Worm (Caenorhabditis elegans) whole organism, mixed stage, embryonic: Measurements from ENCODE around the gene mog-1.

Source experiments
- M03D4.4 ChIP-seq: sonication (generic microtip); optimal IDR thresholded peaks from 2 replicates; lab custom pipeline; 2017; ENCODE audit warnings: mild to moderate bottlenecking, missing genetic modification characterization, missing compliant biosample characterization
- bed-3 ChIP-seq: fragments of 200-800 bp; sonication (Bioruptor generic); optimal IDR thresholded peaks from 3 replicates; lab custom pipeline; 2018; ENCODE audit warnings: mild to moderate bottlenecking, missing genetic modification characterization, moderate library complexity, missing compliant biosample characterization
- blmp-1 ChIP-seq: fragments of 150-350 bp; optimal IDR thresholded peaks from 2 replicates; lab custom pipeline; 2014; ENCODE audit warnings: missing biosample characterization, missing genetic modification characterization
- ceh-39 ChIP-seq: fragments of 150-350 bp; optimal IDR thresholded peaks from 2 replicates; lab custom pipeline; 2014; ENCODE audit warnings: missing biosample characterization, missing genetic modification characterization
- ceh-43 ChIP-seq: fragments of 200-800 bp; sonication (Bioruptor generic); optimal IDR thresholded peaks from 2 replicates; lab custom pipeline; 2018; ENCODE audit warnings: mild to moderate bottlenecking, missing genetic modification characterization, moderate library complexity, missing compliant biosample characterization
- ceh-83 ChIP-seq: fragments of 200-800 bp; sonication (Bioruptor generic); optimal IDR thresholded peaks from 2 replicates; lab custom pipeline; 2018; ENCODE audit warnings: mild to moderate bottlenecking, missing genetic modification characterization, missing compliant biosample characterization
- ces-1 ChIP-seq: fragments of 150-350 bp; optimal IDR thresholded peaks from 2 replicates; lab custom pipeline; 2014; ENCODE audit warnings: missing biosample characterization, missing genetic modification reagents, missing genetic modification characterization
- cnd-1 ChIP-seq: fragments of 200-800 bp; sonication (Bioruptor generic); optimal IDR thresholded peaks from 2 replicates; lab custom pipeline; 2018; ENCODE audit warnings: mild to moderate bottlenecking, missing genetic modification characterization, missing compliant biosample characterization
- drap-1 ChIP-seq: fragments of 200-800 bp; sonication (Bioruptor generic); optimal IDR thresholded peaks from 3 replicates; lab custom pipeline; 2018; ENCODE audit warnings: mild to moderate bottlenecking, missing genetic modification characterization, missing compliant biosample characterization
- elt-1 ChIP-seq: sonication (generic microtip); optimal IDR thresholded peaks from 2 replicates; lab custom pipeline; 2017; ENCODE audit warnings: missing genetic modification characterization, mild to moderate bottlenecking, missing compliant biosample characterization, antibody characterized with exemption, moderate library complexity, borderline replicate concordance; ENCODE audit not compliant: insufficient read depth
- elt-3 ChIP-seq: fragments of 150-350 bp; optimal IDR thresholded peaks from 2 replicates; lab custom pipeline; 2014; ENCODE audit warnings: missing biosample characterization, missing genetic modification characterization
- flh-1 ChIP-seq: fragments of 200-800 bp; sonication (Bioruptor generic); optimal IDR thresholded peaks from 2 replicates; lab custom pipeline; 2018; ENCODE audit warnings: mild to moderate bottlenecking, missing genetic modification characterization, moderate library complexity, missing compliant biosample characterization
- ham-2 ChIP-seq: fragments of 200-800 bp; sonication (Bioruptor generic); optimal IDR thresholded peaks from 2 replicates; lab custom pipeline; 2018; ENCODE audit warnings: mild to moderate bottlenecking, missing genetic modification characterization, missing compliant biosample characterization
- hlh-1 ChIP-seq: fragments of 150-350 bp; optimal IDR thresholded peaks from 2 replicates; lab custom pipeline; 2014; ENCODE audit warnings: missing biosample characterization, missing genetic modification reagents, missing genetic modification characterization
- lin-13 ChIP-seq: fragments of 150-350 bp; optimal IDR thresholded peaks from 2 replicates; lab custom pipeline; 2014; ENCODE audit warnings: missing biosample characterization, missing genetic modification characterization
- lin-32 ChIP-seq: fragments of 200-800 bp; sonication (Bioruptor generic); optimal IDR thresholded peaks from 2 replicates; lab custom pipeline; 2018; ENCODE audit warnings: mild to moderate bottlenecking, missing genetic modification characterization, missing compliant biosample characterization
- lsy-2 ChIP-seq: fragments of 150-350 bp; optimal IDR thresholded peaks from 2 replicates; lab custom pipeline; 2014; ENCODE audit warnings: missing biosample characterization, missing genetic modification characterization
- mab-5 ChIP-seq: fragments of 150-350 bp; optimal IDR thresholded peaks from 2 replicates; lab custom pipeline; 2014; ENCODE audit warnings: missing biosample characterization, missing genetic modification characterization
- mls-2 ChIP-seq: sonication (generic microtip); optimal IDR thresholded peaks from 2 replicates; lab custom pipeline; 2016; ENCODE audit warnings: mild to moderate bottlenecking, missing genetic modification characterization, moderate library complexity, missing compliant biosample characterization
- nhr-12 ChIP-seq: fragments of 150-350 bp; optimal IDR thresholded peaks from 2 replicates; lab custom pipeline; 2014; ENCODE audit warnings: missing biosample characterization, missing genetic modification characterization
- nhr-2 ChIP-seq: fragments of 150-350 bp; optimal IDR thresholded peaks from 2 replicates; lab custom pipeline; 2014; ENCODE audit warnings: missing biosample characterization, missing genetic modification characterization
- nhr-237 ChIP-seq: fragments of 150-350 bp; optimal IDR thresholded peaks from 2 replicates; lab custom pipeline; 2014; ENCODE audit warnings: missing biosample characterization, missing genetic modification characterization
- nhr-28 ChIP-seq: fragments of 150-350 bp; optimal IDR thresholded peaks from 2 replicates; lab custom pipeline; 2014; ENCODE audit warnings: missing biosample characterization, missing genetic modification characterization
- nhr-76 ChIP-seq: sonication (generic microtip); optimal IDR thresholded peaks from 2 replicates; lab custom pipeline; 2017; ENCODE audit warnings: missing biosample characterization, missing genetic modification characterization
- pha-4 ChIP-seq: fragments of 150-350 bp; optimal IDR thresholded peaks from 2 replicates; lab custom pipeline; 2018; ENCODE audit warnings: missing biosample characterization, missing genetic modification reagents, missing genetic modification characterization
- sem-2 ChIP-seq: fragments of 200-800 bp; sonication (Bioruptor generic); optimal IDR thresholded peaks from 2 replicates; lab custom pipeline; 2018; ENCODE audit warnings: mild to moderate bottlenecking, missing genetic modification characterization, missing compliant biosample characterization
- tbx-8 ChIP-seq: fragments of 200-800 bp; sonication (Bioruptor generic); optimal IDR thresholded peaks from 2 replicates; lab custom pipeline; 2018; ENCODE audit warnings: mild to moderate bottlenecking, missing genetic modification characterization, moderate library complexity, missing compliant biosample characterization
- unc-39 ChIP-seq: fragments of 150-350 bp; optimal IDR thresholded peaks from 2 replicates; lab custom pipeline; 2014; ENCODE audit warnings: missing biosample characterization, missing genetic modification characterization
- unc-62 ChIP-seq: fragments of 150-350 bp; optimal IDR thresholded peaks from 2 replicates; lab custom pipeline; 2014; ENCODE audit warnings: missing biosample characterization, missing genetic modification reagents, missing genetic modification characterization
- zip-8 ChIP-seq: fragments of 150-350 bp; optimal IDR thresholded peaks from 2 replicates; lab custom pipeline; 2014; ENCODE audit warnings: missing biosample characterization, missing genetic modification characterization
- ztf-11 ChIP-seq: fragments of 150-350 bp; optimal IDR thresholded peaks from 2 replicates; lab custom pipeline; 2014; ENCODE audit warnings: missing biosample characterization, missing genetic modification characterization

The mog-1 gene

ce11 chrIII:9922310-9922709 lies 33.7 kb downstream of the mog-1 start:
- TF ChIP-seq elt-3 (tag; lab: Kevin White, UChicago) (no peak), ham-2 (GFP tag; lab: Kevin White, UChicago) (no peak), flh-1 (GFP tag; lab: Kevin White, UChicago) (no peak), lin-13 (tag; lab: Kevin White, UChicago) (no peak), ztf-11 (no peak)
- TF ChIP-seq, all 35 proteins: peak for 0

DNA sequence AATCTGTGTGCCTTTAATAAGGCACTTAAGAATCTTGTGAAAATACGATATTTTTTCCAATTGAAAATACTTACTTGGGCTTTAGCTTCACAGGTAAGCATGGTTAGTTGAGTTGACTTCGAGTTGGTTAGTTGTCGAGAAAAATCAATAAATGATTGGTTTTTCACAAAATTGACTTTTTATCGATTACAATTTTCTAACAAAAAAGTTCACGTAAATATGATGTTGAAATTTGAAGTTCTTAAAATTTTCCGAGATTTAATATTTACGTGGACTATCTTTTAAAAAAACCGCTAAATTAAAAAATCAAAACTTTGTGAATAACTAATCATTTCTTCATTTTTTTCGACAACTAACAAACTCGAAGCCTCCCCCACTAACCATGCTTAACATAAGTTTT lies 35.3 kb downstream of the mog-1 start, which contains the start of gene F40F12.3:
Gene F40F12.3, minus strand, starts transcription at position 101 of the 400 bp plus-strand sequence.
- TF ChIP-seq M03D4.4 (tag; lab: Kevin White, UChicago) (no peak), hlh-1 (no peak), drap-1 (GFP tag; lab: Kevin White, UChicago) (no peak), mls-2 (no peak), lsy-2 (tag; lab: Kevin White, UChicago) (no peak), nhr-28 (tag; lab: Kevin White, UChicago) (no peak), nhr-76 (tag; lab: Kevin White, UChicago) (no peak), elt-3 (tag; lab: Kevin White, UChicago) (no peak), ham-2 (GFP tag; lab: Kevin White, UChicago) (no peak), unc-39 (no peak), ces-1 (no peak)

ce11 chrIII:9913722-9914121 lies 42.3 kb downstream of the mog-1 start, which contains the start of gene cbp-3:
Gene cbp-3, plus strand, starts transcription at chrIII:9913993.
- TF ChIP-seq mab-5 (tag; lab: Kevin White, UChicago) (no peak), nhr-76 (tag; lab: Kevin White, UChicago) (no peak), cnd-1 (tag; lab: Kevin White, UChicago) (no peak), zip-8 (no peak), tbx-8 (GFP tag; lab: Kevin White, UChicago) (no peak), nhr-237 (tag; lab: Kevin White, UChicago) (no peak), elt-3 (tag; lab: Kevin White, UChicago) (no peak), M03D4.4 (tag; lab: Kevin White, UChicago) (no peak), unc-62 (no peak), ztf-11 (no peak), elt-1 (no peak), lsy-2 (tag; lab: Kevin White, UChicago) (no peak), ces-1 (no peak), ceh-39 (tag; lab: Kevin White, UChicago) (no peak), nhr-12 (tag; lab: Kevin White, UChicago) (no peak), lin-32 (GFP tag; lab: Kevin White, UChicago) (no peak), bed-3 (GFP tag; lab: Kevin White, UChicago) (no peak), sem-2 (GFP tag; lab: Kevin White, UChicago) (no peak)

- TF ChIP-seq bed-3 (GFP tag; lab: Kevin White, UChicago) (no peak), ceh-83 (GFP tag; lab: Kevin White, UChicago) (no peak), ztf-11 (no peak), ceh-39 (tag; lab: Kevin White, UChicago) (no peak), lin-13 (tag; lab: Kevin White, UChicago) (no peak), mls-2 (no peak), elt-3 (tag; lab: Kevin White, UChicago) (no peak), blmp-1 (tag; lab: Kevin White, UChicago) (no peak), nhr-2 (tag; lab: Kevin White, UChicago) (no peak), ceh-43 (GFP tag; lab: Kevin White, UChicago) (no peak), nhr-76 (tag; lab: Kevin White, UChicago) (no peak), hlh-1 (no peak), pha-4 (tag; lab: Kevin White, UChicago) (no peak)
- TF ChIP-seq, all 35 proteins: peak for 0
Observed at ce11 chrIII:9912998-9913397, 43.0 kb downstream of the mog-1 start.

ce11 chrIII:9912501-9912900 lies 43.5 kb downstream of the mog-1 start:
- no peak for TF ChIP-seq lsy-2 (tag; lab: Kevin White, UChicago)
- TF ChIP-seq mls-2, result no peak
- TF ChIP-seq ceh-43 (GFP tag; lab: Kevin White, UChicago), result no peak
- TF ChIP-seq elt-3 (tag; lab: Kevin White, UChicago), result no peak
- no peak for TF ChIP-seq blmp-1 (tag; lab: Kevin White, UChicago)
